Fruit fly (Drosophila melanogaster) Kc167 (cell line): ENCODE measurements around the gene Pfdn6.

Source experiments
- Myc ChIP-seq: fragments of >200 bp; optimal IDR thresholded peaks from 2 replicates; lab custom pipeline; 2017; ENCODE audit warnings: missing external identifiers
- Sin3A ChIP-seq: fragments of >200 bp; optimal IDR thresholded peaks from 2 replicates; lab custom pipeline; 2018; ENCODE audit warnings: missing external identifiers
- h ChIP-seq: fragments of >200 bp; optimal IDR thresholded peaks from 3 replicates; lab custom pipeline; 2018; ENCODE audit warnings: missing external identifiers
- insv ChIP-seq: fragments of >200 bp; optimal IDR thresholded peaks from 3 replicates; lab custom pipeline; 2018; ENCODE audit warnings: missing external identifiers
- psq ChIP-seq: fragments of >200 bp; optimal IDR thresholded peaks from 2 replicates; lab custom pipeline; 2017; ENCODE audit warnings: missing external identifiers
- ttk ChIP-seq: sonication (Bioruptor generic); optimal IDR thresholded peaks from 2 replicates; lab custom pipeline; 2017; ENCODE audit warnings: missing external identifiers

The Pfdn6 gene

dm6 chr3L:19922833-19923745 is at the start of gene Pfdn6:
Gene Pfdn6, plus strand, starts transcription at chr3L:19923671.
- TF ChIP-seq Myc (lab: Kevin White, UChicago) (no peak), insv (lab: Kevin White, UChicago) (no peak), h (lab: Kevin White, UChicago) (no peak), Sin3A (lab: Kevin White, UChicago) (no peak), ttk (lab: Kevin White, UChicago) (no peak), psq (lab: Kevin White, UChicago) (no peak)

dm6 chr3L:19895556-19895995 is 27.9 kb upstream of the Pfdn6 start:
- TF ChIP-seq Myc (lab: Kevin White, UChicago) = no peak
- TF ChIP-seq insv (lab: Kevin White, UChicago) = no peak
- TF ChIP-seq Sin3A (lab: Kevin White, UChicago) = no peak
- TF ChIP-seq psq (lab: Kevin White, UChicago) = no peak
- no peak for TF ChIP-seq h (lab: Kevin White, UChicago)
- no peak for TF ChIP-seq ttk (lab: Kevin White, UChicago)

DNA sequence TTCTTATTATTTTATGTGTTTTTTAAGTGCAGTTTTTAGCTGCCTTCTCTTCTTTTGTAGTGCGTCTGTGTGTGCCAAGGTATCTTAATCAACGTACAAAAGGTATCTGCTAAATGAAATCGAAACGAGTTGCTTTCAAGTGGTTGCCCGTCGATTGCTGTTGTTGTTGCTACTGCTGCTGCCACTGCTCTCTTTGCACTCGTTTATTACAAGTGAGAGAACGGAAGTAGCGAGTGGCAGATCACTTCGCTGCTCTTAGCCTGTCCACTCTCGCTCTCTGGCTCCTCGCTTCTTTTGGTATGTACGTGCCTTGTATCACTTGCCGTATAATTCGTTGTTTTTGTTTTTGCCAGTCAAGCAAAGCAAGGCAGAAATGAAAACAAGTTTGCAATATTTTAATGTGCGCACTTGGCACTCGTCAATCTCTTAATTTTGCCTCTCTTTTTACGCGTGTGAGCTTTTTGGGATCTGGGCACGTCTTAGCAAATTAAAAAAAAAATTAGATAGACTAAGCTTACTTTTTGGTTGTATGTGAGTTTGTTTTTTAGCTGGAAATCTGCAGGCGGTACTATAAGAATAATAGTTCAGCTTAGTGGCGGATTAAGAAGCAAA is 27.1 kb upstream of the Pfdn6 start:
- TF ChIP-seq Sin3A (lab: Kevin White, UChicago) (no peak), h (lab: Kevin White, UChicago) (no peak), insv (lab: Kevin White, UChicago) (no peak), Myc (lab: Kevin White, UChicago) (no peak), psq (lab: Kevin White, UChicago) (no peak), ttk (lab: Kevin White, UChicago) (no peak)

DNA sequence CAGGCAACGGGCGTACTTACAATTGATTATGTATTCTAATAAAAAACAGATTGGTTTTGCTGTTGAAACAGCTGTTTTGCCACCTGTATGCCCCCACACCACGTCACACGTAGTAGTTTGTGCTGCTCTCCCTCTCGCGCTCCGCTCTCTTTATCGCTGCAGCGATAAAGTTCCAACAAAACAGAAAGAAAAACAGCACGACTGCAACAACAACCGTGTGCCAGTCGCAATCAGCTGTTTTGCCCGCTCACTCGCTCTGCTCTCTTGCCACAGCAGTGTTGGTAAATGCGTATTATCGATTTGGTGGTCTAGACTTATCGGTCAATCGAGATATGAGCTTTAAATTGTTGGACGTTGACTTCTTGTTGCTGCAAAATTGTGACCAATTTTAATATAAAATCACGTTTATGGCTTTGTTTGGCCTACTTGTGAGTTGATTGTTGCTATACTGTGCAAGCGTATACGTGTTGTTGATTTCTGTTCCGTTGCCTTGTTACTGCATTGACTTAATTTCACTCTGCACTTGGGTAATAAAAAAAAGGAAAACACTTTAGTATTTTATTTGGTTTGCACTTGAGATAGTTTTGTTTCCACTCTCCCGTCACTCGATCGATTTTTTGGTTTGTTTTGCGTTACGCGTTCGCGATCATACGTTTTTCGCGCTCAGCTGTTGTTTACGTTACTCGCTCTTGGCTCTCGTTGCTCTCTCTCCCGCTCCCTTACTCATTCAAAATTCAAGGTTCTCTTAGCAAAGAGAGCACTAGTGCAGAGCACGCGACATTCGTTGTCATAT is 26.4 kb upstream of the Pfdn6 start:
- no peak for TF ChIP-seq h (lab: Kevin White, UChicago)
- no peak for TF ChIP-seq insv (lab: Kevin White, UChicago)
- no peak for TF ChIP-seq Myc (lab: Kevin White, UChicago)
- no peak for TF ChIP-seq Sin3A (lab: Kevin White, UChicago)
- TF ChIP-seq ttk (lab: Kevin White, UChicago) = no peak
- no peak for TF ChIP-seq psq (lab: Kevin White, UChicago)

dm6 chr3L:19897685-19898009 is 25.8 kb upstream of the Pfdn6 start:
- no peak for TF ChIP-seq psq (lab: Kevin White, UChicago)

- TF ChIP-seq psq (lab: Kevin White, UChicago) (no peak), h (lab: Kevin White, UChicago) (no peak), insv (lab: Kevin White, UChicago) (no peak), Sin3A (lab: Kevin White, UChicago) (no peak), Myc (lab: Kevin White, UChicago) (no peak), ttk (lab: Kevin White, UChicago) (no peak)
These were observed 24.8 kb upstream of the Pfdn6 start for dm6 chr3L:19898547-19899282.

dm6 chr3L:19899308-19899927 is 24.1 kb upstream of the Pfdn6 start:
- TF ChIP-seq insv (lab: Kevin White, UChicago) (no peak), ttk (lab: Kevin White, UChicago) (no peak), psq (lab: Kevin White, UChicago) (no peak), Sin3A (lab: Kevin White, UChicago) (no peak), Myc (lab: Kevin White, UChicago) (no peak), h (lab: Kevin White, UChicago) (no peak)

- TF ChIP-seq insv (lab: Kevin White, UChicago) = no peak
- TF ChIP-seq psq (lab: Kevin White, UChicago) = no peak
- TF ChIP-seq h (lab: Kevin White, UChicago) = no peak
- TF ChIP-seq Myc (lab: Kevin White, UChicago) = no peak
These were observed 23.0 kb upstream of the Pfdn6 start for dm6 chr3L:19900184-19901089.

- no peak for TF ChIP-seq insv (lab: Kevin White, UChicago)
- no peak for TF ChIP-seq psq (lab: Kevin White, UChicago)
- TF ChIP-seq Myc (lab: Kevin White, UChicago) = no peak
- TF ChIP-seq h (lab: Kevin White, UChicago) = no peak
These were observed 21.8 kb upstream of the Pfdn6 start for dm6 chr3L:19901486-19902255.
